Fruit fly (Drosophila melanogaster): ENCODE measurements around the gene CG17991.
A peak's percentile ranks its signal among the peaks of the same experiment; 100 is the strongest.

CG17991 gene

dm6 chr3R:27281022-27281810 lies 40.1 kb downstream of the CG17991 start (continued):
- peak; percentile 98 for TF ChIP-seq CG34422 (GFP tag; IDR thresholded peaks at IDR 0.05)
- TF ChIP-seq CG17361 (GFP tag; IDR thresholded peaks at IDR 0.05) = peak; percentile 94
- peak; percentile 80 for TF ChIP-seq corto (GFP tag; optimal IDR thresholded peaks at IDR 0.05)
- peak; percentile 91 for TF ChIP-seq aop (GFP tag; IDR thresholded peaks at IDR 0.05)
- TF ChIP-seq ab (GFP tag; optimal IDR thresholded peaks at IDR 0.05) = peak; percentile 65
- 0 out of 3 replicates have a peak, but pooled peaks have one; percentile 17 for TF ChIP-seq zen2 (GFP tag; IDR thresholded peaks at IDR 0.05; ENCODE audit: partially characterized antibody)
- TF ChIP-seq so (GFP tag; IDR thresholded peaks at IDR 0.05) = peak; percentile 96
- TF ChIP-seq oc (tag; optimal IDR thresholded peaks at IDR 0.05) = peak; percentile 95
- peak; percentile 97 for TF ChIP-seq wdn (GFP tag; IDR thresholded peaks at IDR 0.05)
- TF ChIP-seq onecut (GFP tag; IDR thresholded peaks at IDR 0.05) = peak; percentile 93
- peak; percentile 93 for TF ChIP-seq CG15514 (GFP tag; optimal IDR thresholded peaks at IDR 0.05)
- TF ChIP-seq Med (GFP tag) = peak; percentile 100
- TF ChIP-seq CG13424 (tag; optimal IDR thresholded peaks at IDR 0.05) = peak; percentile 91
- peak; percentile 15 for TF ChIP-seq CG33557 (GFP tag; optimal IDR thresholded peaks at IDR 0.05)
- peak; percentile 95 for TF ChIP-seq fd3F (GFP tag; optimal IDR thresholded peaks at IDR 0.05)
- TF ChIP-seq Elba2 (GFP tag; optimal IDR thresholded peaks at IDR 0.05) = no peak
- TF ChIP-seq Sox100B (GFP tag; optimal IDR thresholded peaks at IDR 0.05) = peak; percentile 84
- peak; percentile 97 for TF ChIP-seq Sox102F (GFP tag; optimal IDR thresholded peaks at IDR 0.05)
- TF ChIP-seq CG7987 (GFP tag; optimal IDR thresholded peaks at IDR 0.05) = peak; percentile 98
- peak; percentile 88 for TF ChIP-seq dm (GFP tag; optimal IDR thresholded peaks at IDR 0.05)
- TF ChIP-seq CG9609 (GFP tag; optimal IDR thresholded peaks at IDR 0.05) = peak; percentile 97
- peak; percentile 59 for TF ChIP-seq CG10565 (GFP tag; optimal IDR thresholded peaks at IDR 0.05)
- TF ChIP-seq caup (GFP tag; optimal IDR thresholded peaks at IDR 0.05; ENCODE audit: severe bottlenecking) = peak; percentile 97
- peak; percentile 95 for TF ChIP-seq CG11093 (GFP tag; IDR thresholded peaks at IDR 0.05)
- peak; percentile 89 for TF ChIP-seq disco-r (GFP tag; optimal IDR thresholded peaks at IDR 0.05)
- TF ChIP-seq slou (GFP tag; optimal IDR thresholded peaks at IDR 0.05) = peak; percentile 75
- 0 out of 2 replicates have a peak, but pooled peaks have one; percentile 32 for TF ChIP-seq Dref (GFP tag; IDR thresholded peaks at IDR 0.05)
- TF ChIP-seq CG12299 (tag; optimal IDR thresholded peaks at IDR 0.05) = peak; percentile 88
- peak; percentile 96 for TF ChIP-seq zfh2 (GFP tag; optimal IDR thresholded peaks at IDR 0.05)
- peak; percentile 91 for TF ChIP-seq Bteb2 (GFP tag; optimal IDR thresholded peaks at IDR 0.05)
- TF ChIP-seq bowl (GFP tag; IDR thresholded peaks at IDR 0.05) = peak; percentile 94
- TF ChIP-seq HHEX (GFP tag; optimal IDR thresholded peaks at IDR 0.05) = peak; percentile 96
- no peak for TF ChIP-seq pan (optimal IDR thresholded peaks at IDR 0.05)
- TF ChIP-seq pan (GFP tag; optimal IDR thresholded peaks at IDR 0.05 in 1 of 2, IDR thresholded peaks at IDR 0.05 in 1 of 2) = peak in 1 of 2 experiments; percentile 98
- peak; percentile 97 for TF ChIP-seq CG16779 (GFP tag; IDR thresholded peaks at IDR 0.05)
- peak; percentile 93 for TF ChIP-seq Atf3 (GFP tag; optimal IDR thresholded peaks at IDR 0.05)
- peak; percentile 65 for TF ChIP-seq CG15696 (tag; optimal IDR thresholded peaks at IDR 0.05)
- TF ChIP-seq CG4854 (GFP tag; optimal IDR thresholded peaks at IDR 0.05) = peak; percentile 91
- TF ChIP-seq CG6175 (GFP tag; IDR thresholded peaks at IDR 0.05) = peak; percentile 93
- peak; percentile 83 for TF ChIP-seq CG17186 (GFP tag; optimal IDR thresholded peaks at IDR 0.05)
- TF ChIP-seq CG3281 (GFP tag; optimal IDR thresholded peaks at IDR 0.05) = peak; percentile 96
- TF ChIP-seq CG8281 (tag; optimal IDR thresholded peaks at IDR 0.05) = peak; percentile 79
- TF ChIP-seq unpg (GFP tag; optimal IDR thresholded peaks at IDR 0.05) = peak; percentile 96
- peak; percentile 92 for TF ChIP-seq btn (GFP tag; optimal IDR thresholded peaks at IDR 0.05)
- peak; percentile 96 for TF ChIP-seq rib (GFP tag; IDR thresholded peaks at IDR 0.05)
- TF ChIP-seq Antp (GFP tag; optimal IDR thresholded peaks at IDR 0.05) = peak; percentile 97
- peak; percentile 89 for TF ChIP-seq CG2875 (GFP tag; optimal IDR thresholded peaks at IDR 0.05)
- peak; percentile 71; the same call in 2 of the 3 replicates for TF ChIP-seq z (GFP tag; IDR thresholded peaks at IDR 0.05)
- peak; percentile 93 for TF ChIP-seq fu2 (GFP tag; optimal IDR thresholded peaks at IDR 0.05)
